Worm (Caenorhabditis elegans) whole organism, L4 larva: ENCODE results near the gene nfyc-1.

ENCODE experiments used
- F26F4.8 ChIP-seq: fragments of 200-800 bp; sonication (Bioruptor generic); conservative IDR thresholded peaks from 2 replicates; pipeline ENCODE4 v1.3.6; 2022; ENCODE audit warnings: missing genetic modification characterization, missing compliant biosample characterization
- R02D3.7 ChIP-seq: fragments of 150-350 bp; sonication (generic microtip); optimal IDR thresholded peaks from 3 replicates; lab custom pipeline; 2014; ENCODE audit warnings: missing biosample characterization, missing genetic modification characterization
- aly-2 ChIP-seq: sonication (generic microtip); optimal IDR thresholded peaks from 2 replicates; lab custom pipeline; 2018; ENCODE audit warnings: missing biosample characterization, missing genetic modification characterization
- ama-1 ChIP-seq: fragments of 150-350 bp; optimal IDR thresholded peaks from 2 replicates; lab custom pipeline; 2014; ENCODE audit warnings: inconsistent platforms, mixed read lengths
- fos-1 ChIP-seq: fragments of 150-350 bp; optimal IDR thresholded peaks from 2 replicates; lab custom pipeline; 2014; ENCODE audit warnings: missing biosample characterization, missing genetic modification characterization
- lin-15B ChIP-seq: fragments of 150-350 bp; sonication (generic microtip); optimal IDR thresholded peaks from 3 replicates; lab custom pipeline; 2014; ENCODE audit warnings: missing biosample characterization, missing genetic modification characterization
- lin-39 ChIP-seq: fragments of 150-350 bp; optimal IDR thresholded peaks from 2 replicates; lab custom pipeline; 2014; ENCODE audit warnings: missing biosample characterization, missing genetic modification reagents, missing genetic modification characterization
- nhr-237 ChIP-seq: sonication (generic microtip); optimal IDR thresholded peaks from 2 replicates; lab custom pipeline; 2017; ENCODE audit warnings: missing biosample characterization, missing genetic modification characterization
- nhr-42 ChIP-seq: fragments of 200-800 bp; sonication (Bioruptor generic); IDR thresholded peaks from 2 replicates; pipeline ENCODE4 v1.3.6; 2022; ENCODE audit warnings: missing genetic modification characterization, missing compliant biosample characterization
- set-16 ChIP-seq: fragments of 200-800 bp; sonication (Bioruptor generic); IDR thresholded peaks from 2 replicates; pipeline ENCODE4 v1.3.6; 2022; ENCODE audit warnings: missing genetic modification reagents, missing genetic modification characterization, missing compliant biosample characterization
- unc-130 ChIP-seq: sonication (generic microtip); optimal IDR thresholded peaks from 2 replicates; lab custom pipeline; 2016; ENCODE audit warnings: missing genetic modification reagents, missing genetic modification characterization, missing compliant biosample characterization
- zag-1 ChIP-seq: fragments of 150-350 bp; optimal IDR thresholded peaks from 2 replicates; lab custom pipeline; 2014; ENCODE audit warnings: missing biosample characterization, missing genetic modification characterization

- no peak for TF ChIP-seq aly-2 (tag; lab: Kevin White, UChicago)
- no peak for TF ChIP-seq lin-39 (tag; lab: Kevin White, UChicago)
- TF ChIP-seq unc-130 (GFP tag; lab: Kevin White, UChicago): no peak
- TF ChIP-seq F26F4.8 (GFP tag; lab: Robert Waterston, UW): no peak
- no peak for TF ChIP-seq lin-15B (tag; lab: Kevin White, UChicago)
- TF ChIP-seq nhr-42 (GFP tag; lab: Robert Waterston, UW): no peak
- no peak for TF ChIP-seq R02D3.7 (tag; lab: Kevin White, UChicago)
- TF ChIP-seq set-16 (GFP tag; lab: Robert Waterston, UW): no peak
- TF ChIP-seq nhr-237 (tag; lab: Kevin White, UChicago): no peak
- TF ChIP-seq ama-1: no peak
- TF ChIP-seq zag-1: no peak
- no peak for TF ChIP-seq fos-1 (tag; lab: Kevin White, UChicago)
Measured at ce11 chrII:33904-34303, 9.8 kb upstream of the nfyc-1 start, which contains the start of gene F23F1.2.
